Fruit fly (Drosophila melanogaster) whole organism, embryonic: Measurements from ENCODE around the gene CG15764.

ENCODE experiments used
- B-H1 ChIP-seq: fragments of 200-800 bp; sonication (Bioruptor generic); IDR thresholded peaks from 3 replicates; pipeline ENCODE4 v1.3.6; 2022; ENCODE audit warnings: missing biosample characterization, missing genetic modification characterization
- CG10462 ChIP-seq: fragments of 200-800 bp; sonication (Bioruptor generic); optimal IDR thresholded peaks from 2 replicates; lab custom pipeline; 2016; ENCODE audit warnings: missing biosample characterization, missing genetic modification characterization
- CG12391 ChIP-seq: fragments of 200-800 bp; sonication (Bioruptor generic); optimal IDR thresholded peaks from 3 replicates; lab custom pipeline; 2018; ENCODE audit warnings: missing biosample characterization, mild to moderate bottlenecking, missing genetic modification characterization, moderate library complexity
- CG12769 ChIP-seq: fragments of 200-800 bp; sonication (Bioruptor generic); optimal IDR thresholded peaks from 2 replicates; lab custom pipeline; 2019; ENCODE audit warnings: missing biosample characterization, mild to moderate bottlenecking, missing genetic modification characterization, moderate library complexity
- CG13624 ChIP-seq: fragments of 200-800 bp; sonication (Bioruptor generic); optimal IDR thresholded peaks from 2 replicates; lab custom pipeline; 2016; ENCODE audit warnings: missing biosample characterization, missing genetic modification characterization
- CG17186 ChIP-seq: fragments of 200-800 bp; sonication (Bioruptor generic); optimal IDR thresholded peaks from 3 replicates; lab custom pipeline; 2017; ENCODE audit warnings: missing biosample characterization, missing genetic modification reagents, missing genetic modification characterization
- CG18599 ChIP-seq: fragments of 200-800 bp; sonication (Bioruptor generic); optimal IDR thresholded peaks from 3 replicates; lab custom pipeline; 2017; ENCODE audit warnings: missing biosample characterization, missing genetic modification characterization, mild to moderate bottlenecking, moderate library complexity, missing genetic modification reagents
- CG18619 ChIP-seq: fragments of 200-800 bp; sonication (Bioruptor generic); optimal IDR thresholded peaks from 3 replicates; lab custom pipeline; 2017; ENCODE audit warnings: missing biosample characterization, mild to moderate bottlenecking, missing genetic modification characterization
- CG2129 ChIP-seq: fragments of 200-800 bp; sonication (Bioruptor generic); IDR thresholded peaks from 2 replicates; pipeline ENCODE4 v1.3.6; 2022; ENCODE audit warnings: missing biosample characterization, missing genetic modification characterization; ENCODE audit not compliant: partially characterized antibody
- CG3065 ChIP-seq: fragments of 200-800 bp; sonication (Bioruptor generic); optimal IDR thresholded peaks from 2 replicates; lab custom pipeline; 2016; ENCODE audit warnings: missing biosample characterization, missing genetic modification characterization
- CG32772 ChIP-seq: fragments of 200-800 bp; sonication (Bioruptor generic); IDR thresholded peaks from 2 replicates; pipeline ENCODE4 v1.3.6; 2022; ENCODE audit warnings: missing biosample characterization, missing genetic modification characterization
- CG3281 ChIP-seq: fragments of 200-800 bp; sonication (Bioruptor generic); optimal IDR thresholded peaks from 3 replicates; lab custom pipeline; 2017; ENCODE audit warnings: missing biosample characterization, mild to moderate bottlenecking, missing genetic modification characterization
- CG33557 ChIP-seq: fragments of 200-800 bp; sonication (Bioruptor generic); optimal IDR thresholded peaks from 2 replicates; lab custom pipeline; 2019; ENCODE audit warnings: missing biosample characterization, mild to moderate bottlenecking, missing genetic modification characterization, moderate library complexity
- CG4328 ChIP-seq: fragments of 200-800 bp; sonication (Bioruptor generic); optimal IDR thresholded peaks from 3 replicates; lab custom pipeline; 2017; ENCODE audit warnings: missing biosample characterization, missing genetic modification reagents, missing genetic modification characterization
- CG4730 ChIP-seq: fragments of 200-800 bp; sonication (Bioruptor generic); IDR thresholded peaks from 2 replicates; pipeline ENCODE4 v1.3.6; 2022; ENCODE audit warnings: missing biosample characterization, missing genetic modification characterization
- CoRest ChIP-seq: fragments of 200-800 bp; sonication (Bioruptor generic); optimal IDR thresholded peaks from 3 replicates; lab custom pipeline; 2018; ENCODE audit warnings: missing biosample characterization, mild to moderate bottlenecking, missing genetic modification characterization, moderate library complexity
- H15 ChIP-seq: fragments of 200-800 bp; sonication (Bioruptor generic); IDR thresholded peaks from 3 replicates; pipeline ENCODE4 v1.3.6; 2022; ENCODE audit warnings: missing biosample characterization, missing genetic modification characterization
- HLH4C ChIP-seq: fragments of 200-800 bp; sonication (Bioruptor generic); IDR thresholded peaks from 3 replicates; pipeline ENCODE4 v1.3.6; 2022; ENCODE audit warnings: missing biosample characterization, missing genetic modification characterization; ENCODE audit not compliant: partially characterized antibody
- HmgD ChIP-seq: fragments of 200-800 bp; sonication (Bioruptor generic); optimal IDR thresholded peaks from 3 replicates; lab custom pipeline; 2016; ENCODE audit warnings: missing biosample characterization, missing genetic modification characterization
- Hr78 ChIP-seq, 2 experiments: fragments of 200-800 bp in 1 of 2; fragments of >200 bp in 1 of 2; sonication (Bioruptor generic) in 1 of 2; optimal IDR thresholded peaks; 2 replicates each; lab custom pipeline; 2017 to 2019; ENCODE audit warnings: missing biosample characterization in 2 of 2, missing genetic modification characterization in 2 of 2, mild to moderate bottlenecking in 1 of 2, moderate library complexity in 1 of 2
- Jarid2 ChIP-seq: fragments of 200-800 bp; sonication (Bioruptor generic); optimal IDR thresholded peaks from 3 replicates; lab custom pipeline; 2017; ENCODE audit warnings: mild to moderate bottlenecking, missing biosample characterization, missing genetic modification reagents, missing genetic modification characterization
- MESR4 ChIP-seq: fragments of 200-800 bp; sonication (Bioruptor generic); optimal IDR thresholded peaks from 2 replicates; lab custom pipeline; 2018; ENCODE audit warnings: missing biosample characterization, mild to moderate bottlenecking, missing genetic modification characterization, moderate library complexity
- NfI ChIP-seq: fragments of 200-800 bp; sonication (Bioruptor generic); optimal IDR thresholded peaks from 3 replicates; lab custom pipeline; 2018; ENCODE audit warnings: missing biosample characterization, mild to moderate bottlenecking, missing genetic modification characterization, moderate library complexity
- Opbp ChIP-seq: fragments of 200-800 bp; sonication (Bioruptor generic); IDR thresholded peaks from 3 replicates; pipeline ENCODE4 v1.3.6; 2022; ENCODE audit warnings: missing biosample characterization, missing genetic modification characterization; ENCODE audit not compliant: partially characterized antibody
- Optix ChIP-seq: fragments of 200-800 bp; sonication (Bioruptor generic); IDR thresholded peaks from 3 replicates; pipeline ENCODE4 v1.3.6; 2022; ENCODE audit warnings: missing biosample characterization, missing genetic modification characterization
- Sox102F ChIP-seq: fragments of 200-800 bp; sonication (Bioruptor generic); optimal IDR thresholded peaks from 2 replicates; lab custom pipeline; 2018; ENCODE audit warnings: missing biosample characterization, mild to moderate bottlenecking, missing genetic modification characterization, moderate library complexity
- TFAM ChIP-seq: fragments of 200-800 bp; sonication (Bioruptor generic); optimal IDR thresholded peaks from 2 replicates; lab custom pipeline; 2017; ENCODE audit warnings: missing biosample characterization, missing genetic modification characterization, inconsistent platforms
- Taf1 ChIP-seq: fragments of 200-800 bp; sonication (Bioruptor generic); IDR thresholded peaks from 2 replicates; pipeline ENCODE4 v1.3.6; 2022; ENCODE audit warnings: missing biosample characterization, missing genetic modification characterization
- Xbp1 ChIP-seq: fragments of 200-800 bp; sonication (Bioruptor generic); optimal IDR thresholded peaks from 3 replicates; lab custom pipeline; 2016; ENCODE audit warnings: missing biosample characterization, mild to moderate bottlenecking, missing genetic modification characterization
- amos ChIP-seq: fragments of 200-800 bp; sonication (Bioruptor generic); IDR thresholded peaks from 2 replicates; pipeline ENCODE4 v1.3.6; 2022; ENCODE audit warnings: missing biosample characterization, missing genetic modification characterization; ENCODE audit not compliant: partially characterized antibody
- crol ChIP-seq: fragments of 200-800 bp; sonication (Bioruptor generic); IDR thresholded peaks from 2 replicates; pipeline ENCODE4 v1.3.6; 2022; ENCODE audit warnings: missing biosample characterization, missing genetic modification characterization
- cwo ChIP-seq: fragments of 200-800 bp; sonication (Bioruptor generic); optimal IDR thresholded peaks from 3 replicates; lab custom pipeline; 2017; ENCODE audit warnings: missing biosample characterization, missing genetic modification characterization, mild to moderate bottlenecking, moderate library complexity, missing genetic modification reagents
- en ChIP-seq: fragments of 200-800 bp; sonication (Bioruptor generic); optimal IDR thresholded peaks from 2 replicates; lab custom pipeline; 2016; ENCODE audit warnings: missing biosample characterization, missing genetic modification characterization
- fd96Cb ChIP-seq: fragments of 200-800 bp; sonication (Bioruptor generic); optimal IDR thresholded peaks from 2 replicates; lab custom pipeline; 2018; ENCODE audit warnings: missing biosample characterization, mild to moderate bottlenecking, missing genetic modification characterization, moderate library complexity
- gem ChIP-seq: fragments of 200-800 bp; sonication (Bioruptor generic); optimal IDR thresholded peaks from 2 replicates; lab custom pipeline; 2019; ENCODE audit warnings: missing biosample characterization, mild to moderate bottlenecking, missing genetic modification characterization, moderate library complexity
- gro ChIP-seq: fragments of 200-800 bp; sonication (Bioruptor generic); optimal IDR thresholded peaks from 2 replicates; lab custom pipeline; 2016; ENCODE audit warnings: missing biosample characterization, missing genetic modification characterization
- hkb ChIP-seq, 2 experiments: fragments of 200-800 bp in 1 of 2; fragments of >200 bp in 1 of 2; sonication (Bioruptor generic) in 1 of 2; IDR thresholded peaks in 1 of 2; optimal IDR thresholded peaks in 1 of 2; 2 replicates each; pipeline versions ENCODE4 v1.3.6 to Lab custom; 2017 to 2022; ENCODE audit warnings: missing biosample characterization in 1 of 2, missing genetic modification characterization in 1 of 2
- lmd ChIP-seq: fragments of 200-800 bp; sonication (Bioruptor generic); IDR thresholded peaks from 2 replicates; pipeline ENCODE4 v1.3.6; 2022; ENCODE audit warnings: missing biosample characterization, missing genetic modification characterization
- phol ChIP-seq: fragments of 200-800 bp; sonication (Bioruptor generic); optimal IDR thresholded peaks from 3 replicates; lab custom pipeline; 2018; ENCODE audit warnings: missing biosample characterization, mild to moderate bottlenecking, missing genetic modification characterization, moderate library complexity
- ro ChIP-seq: fragments of 200-800 bp; sonication (Bioruptor generic); IDR thresholded peaks from 2 replicates; pipeline ENCODE4 v1.3.6; 2022; ENCODE audit warnings: missing biosample characterization, missing genetic modification characterization
- sc ChIP-seq, 3 experiments: fragments of >200 bp in 2 of 3; fragments of 200-800 bp in 1 of 3; sonication (Bioruptor generic) in 1 of 3; optimal IDR thresholded peaks; 2 replicates in 2 of 3; 3 replicates in 1 of 3; lab custom pipeline; 2017; ENCODE audit warnings: mild to moderate bottlenecking in 1 of 3, missing biosample characterization in 1 of 3, missing genetic modification characterization in 1 of 3, missing genetic modification reagents in 1 of 3
- schlank ChIP-seq: fragments of 200-800 bp; sonication (Bioruptor generic); optimal IDR thresholded peaks from 2 replicates; lab custom pipeline; 2018; ENCODE audit warnings: missing biosample characterization, mild to moderate bottlenecking, missing genetic modification characterization
- slbo ChIP-seq: fragments of 200-800 bp; sonication (Bioruptor generic); IDR thresholded peaks from 2 replicates; pipeline ENCODE4 v1.3.6; 2022; ENCODE audit warnings: missing biosample characterization, missing genetic modification characterization
- tup ChIP-seq: fragments of 200-800 bp; sonication (Bioruptor generic); optimal IDR thresholded peaks from 2 replicates; lab custom pipeline; 2016; ENCODE audit warnings: missing biosample characterization, mild to moderate bottlenecking, missing genetic modification characterization, moderate library complexity
- unpg ChIP-seq: fragments of 200-800 bp; sonication (Bioruptor generic); optimal IDR thresholded peaks from 3 replicates; lab custom pipeline; 2018; ENCODE audit warnings: missing biosample characterization, mild to moderate bottlenecking, missing genetic modification characterization, moderate library complexity

The CG15764 gene

dm6 chrX:5900146-5901093 lies 31.5 kb downstream of the CG15764 start, which contains the start of gene Act5C (continued):
- peak; percentile 95 for TF ChIP-seq fd96Cb (tag; lab: Kevin White, UChicago)
- peak; percentile 90 for TF ChIP-seq en (GFP tag; lab: Kevin White, UChicago)
- TF ChIP-seq CG4328 (GFP tag; lab: Kevin White, UChicago), result peak; percentile 59
- peak; percentile 91 for TF ChIP-seq HmgD (GFP tag; lab: Kevin White, UChicago)
- TF ChIP-seq schlank (tag; lab: Kevin White, UChicago), result peak; percentile 85
- peak; percentile 96 for TF ChIP-seq unpg (GFP tag; lab: Kevin White, UChicago)
- TF ChIP-seq phol (tag; lab: Kevin White, UChicago), result peak; percentile 93
- peak; percentile 73 for TF ChIP-seq CG17186 (GFP tag; lab: Kevin White, UChicago)
- TF ChIP-seq amos (GFP tag; lab: Robert Waterston, UW), result 0 out of 2 replicates have a peak, but pooled peaks have one; percentile 5
- TF ChIP-seq gro, result peak; percentile 93
- TF ChIP-seq CG2129, result no peak
- TF ChIP-seq CG32772 (GFP tag; lab: Robert Waterston, UW), result peak; percentile 90
- peak; percentile 57 for TF ChIP-seq MESR4 (GFP tag; lab: Kevin White, UChicago)
- TF ChIP-seq CG10462 (GFP tag; lab: Kevin White, UChicago), result peak; percentile 92
- TF ChIP-seq CG18599, result peak; percentile 94
- no peak for TF ChIP-seq HLH4C (GFP tag; lab: Robert Waterston, UW)
- peak; percentile 91 for TF ChIP-seq CG33557 (GFP tag; lab: Kevin White, UChicago)
- TF ChIP-seq sc (optimal IDR thresholded peaks at IDR 0.05; lab: Kevin White, UChicago), result no peak
- peak; percentile 84 for TF ChIP-seq sc (GFP tag; optimal IDR thresholded peaks at IDR 0.05; lab: Kevin White, UChicago)
- TF ChIP-seq cwo (GFP tag; lab: Kevin White, UChicago), result peak; percentile 82
- peak; percentile 88 for TF ChIP-seq CG4730
- peak; percentile 94 for TF ChIP-seq slbo (GFP tag; lab: Robert Waterston, UW)
- TF ChIP-seq CG18619 (GFP tag; lab: Kevin White, UChicago), result peak; percentile 90
- TF ChIP-seq Optix (GFP tag; lab: Robert Waterston, UW), result peak; percentile 92
- peak; percentile 85 for TF ChIP-seq CG3065 (GFP tag; lab: Kevin White, UChicago)
- TF ChIP-seq Hr78 (GFP tag; optimal IDR thresholded peaks at IDR 0.05; lab: Kevin White, UChicago), result peak in 1 of 2 experiments; percentile 71
- TF ChIP-seq tup (GFP tag; lab: Kevin White, UChicago), result peak; percentile 83
- no peak for TF ChIP-seq hkb (optimal IDR thresholded peaks at IDR 0.05; lab: Kevin White, UChicago)
- TF ChIP-seq hkb (GFP tag; IDR thresholded peaks at IDR 0.05; lab: Robert Waterston, UW), result peak; percentile 94
- TF ChIP-seq Sox102F (GFP tag; lab: Kevin White, UChicago), result peak; percentile 94
- TF ChIP-seq CG13624, result peak; percentile 94
- TF ChIP-seq TFAM (GFP tag; lab: Kevin White, UChicago), result peak; percentile 75
- peak; percentile 77 for TF ChIP-seq Jarid2 (GFP tag; lab: Kevin White, UChicago)
- TF ChIP-seq CoRest, result peak; percentile 94
- peak; percentile 94 for TF ChIP-seq lmd (GFP tag; lab: Robert Waterston, UW)
- peak; percentile 94 for TF ChIP-seq Xbp1 (GFP tag; lab: Kevin White, UChicago)
- TF ChIP-seq CG12769, result peak; percentile 98
- no peak for TF ChIP-seq Opbp (GFP tag; lab: Robert Waterston, UW)
- peak; percentile 74; the same call in 1 of the 2 replicates for TF ChIP-seq ro
- peak; percentile 68 for TF ChIP-seq crol (GFP tag; lab: Robert Waterston, UW)
- TF ChIP-seq CG12391 (tag; lab: Kevin White, UChicago), result peak; percentile 95
- TF ChIP-seq H15 (GFP tag; lab: Robert Waterston, UW), result peak; percentile 88
- peak; percentile 91 for TF ChIP-seq NfI
- TF ChIP-seq CG3281 (GFP tag; lab: Kevin White, UChicago), result peak; percentile 91
- peak; percentile 78 for TF ChIP-seq B-H1
- peak; percentile 97 for TF ChIP-seq gem (tag; lab: Kevin White, UChicago)
- TF ChIP-seq Taf1 (GFP tag; lab: Robert Waterston, UW), result peak; percentile 72
